Worm (Caenorhabditis elegans) whole organism, young adult: ENCODE data around the gene F28C6.5.
A peak's percentile ranks its signal among the peaks of the same experiment; 100 is the strongest.

Experiments
- B0035.1 ChIP-seq: sonication (generic microtip); optimal IDR thresholded peaks from 2 replicates; lab custom pipeline; 2016; ENCODE audit warnings: missing genetic modification characterization, mild to moderate bottlenecking, missing compliant biosample characterization, missing genotype, missing genetic modification reagents
- ama-1 ChIP-seq, 3 experiments: fragments of 150-350 bp in 1 of 3; sonication (generic microtip) in 2 of 3; optimal IDR thresholded peaks; 2 replicates each; lab custom pipeline; 2014 to 2018; ENCODE audit warnings: missing biosample characterization in 2 of 3, missing genetic modification characterization in 2 of 3, missing genetic modification reagents in 2 of 3
- aptf-2 ChIP-seq: fragments of 200-800 bp; sonication (Bioruptor generic); conservative IDR thresholded peaks from 2 replicates; pipeline ENCODE4 v1.3.6; 2022; ENCODE audit warnings: missing genetic modification reagents, missing genetic modification characterization, missing compliant biosample characterization
- die-1 ChIP-seq: sonication (generic microtip); optimal IDR thresholded peaks from 2 replicates; lab custom pipeline; 2016; ENCODE audit warnings: missing genotype, mild to moderate bottlenecking, missing genetic modification characterization, missing compliant biosample characterization
- dpl-1 ChIP-seq: fragments of 150-350 bp; optimal IDR thresholded peaks from 2 replicates; lab custom pipeline; 2014; ENCODE audit warnings: missing biosample characterization, missing genetic modification reagents, missing genetic modification characterization
- mxl-1 ChIP-seq: sonication (generic microtip); optimal IDR thresholded peaks from 2 replicates; lab custom pipeline; 2016; ENCODE audit warnings: missing genetic modification characterization, missing compliant biosample characterization

DNA sequence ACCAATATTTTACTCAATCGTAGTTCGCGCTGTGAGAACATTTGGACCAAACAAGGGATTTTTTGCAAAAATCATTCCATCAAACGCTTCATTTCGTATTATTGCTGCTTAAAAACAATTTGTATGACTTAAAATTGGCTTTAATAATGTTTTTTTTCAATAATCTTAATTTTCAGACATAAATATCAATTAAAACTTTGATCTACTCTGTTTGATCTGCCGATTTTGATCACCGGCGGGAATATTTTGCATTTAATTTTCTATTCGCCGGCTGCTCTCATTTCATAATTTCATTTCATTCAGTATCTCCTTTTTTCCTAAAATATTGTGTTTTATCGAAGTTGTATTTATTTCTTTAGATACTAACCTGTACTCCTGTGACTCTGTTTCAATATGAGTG, 24.1 kb upstream of the F28C6.5 start, which contains the start of gene puf-5:
- TF ChIP-seq B0035.1 (tag; lab: Kevin White, UChicago) (no peak), ama-1 (optimal IDR thresholded peaks at IDR 0.05; lab: Kevin White, UChicago) (no peak), ama-1 (GFP tag; optimal IDR thresholded peaks at IDR 0.05; lab: Kevin White, UChicago) (no peak), die-1 (tag; lab: Kevin White, UChicago) (no peak), aptf-2 (no peak), mxl-1 (tag; lab: Kevin White, UChicago) (no peak), dpl-1 (peak; percentile 63)
